Fruit fly (Drosophila melanogaster) whole organism, adult: ENCODE results near the gene Iml1.
A peak's percentile ranks its signal among the peaks of the same experiment; 100 is the strongest.

Source experiments
- CG11617 ChIP-seq: fragments of 200-800 bp; sonication (Bioruptor generic); optimal IDR thresholded peaks from 2 replicates; lab custom pipeline; 2017; ENCODE audit warnings: mild to moderate bottlenecking, missing biosample characterization, missing genetic modification reagents, missing genetic modification characterization
- cic ChIP-seq: fragments of 200-800 bp; sonication (Bioruptor generic); optimal IDR thresholded peaks from 2 replicates; lab custom pipeline; 2017; ENCODE audit warnings: missing biosample characterization, mild to moderate bottlenecking, missing genetic modification characterization, moderate library complexity
- cnc ChIP-seq, 2 experiments: fragments of >200 bp; optimal IDR thresholded peaks; 2 replicates each; lab custom pipeline; 2017
- pad ChIP-seq: fragments of 200-800 bp; sonication (Bioruptor generic); optimal IDR thresholded peaks from 3 replicates; lab custom pipeline; 2017; ENCODE audit warnings: missing biosample characterization, missing genetic modification characterization, mild to moderate bottlenecking, moderate library complexity, missing genetic modification reagents
- tj ChIP-seq: fragments of 200-800 bp; sonication (Bioruptor generic); optimal IDR thresholded peaks from 3 replicates; lab custom pipeline; 2017; ENCODE audit warnings: missing biosample characterization, mild to moderate bottlenecking, missing genetic modification characterization, moderate library complexity

- peak; percentile 27 for TF ChIP-seq tj (GFP tag; lab: Kevin White, UChicago)
- TF ChIP-seq CG11617 (GFP tag; lab: Kevin White, UChicago) = no peak
- TF ChIP-seq cnc (optimal IDR thresholded peaks at IDR 0.05; lab: Kevin White, UChicago) = no peak
- peak; percentile 57 for TF ChIP-seq pad
- peak; percentile 86 for TF ChIP-seq cic (GFP tag; lab: Kevin White, UChicago)
Observed at dm6 chr3L:1488592-1489183, 45.1 kb downstream of the Iml1 start.
